Fruit fly (Drosophila melanogaster) whole organism, pupa: ENCODE data around the gene CG42661.

ENCODE experiments used
- CG14655 ChIP-seq: fragments of 200-800 bp; sonication (Bioruptor generic); optimal IDR thresholded peaks from 3 replicates; lab custom pipeline; 2017; ENCODE audit warnings: mild to moderate bottlenecking, missing biosample characterization, missing genetic modification reagents, missing genetic modification characterization
- CG15710 ChIP-seq: fragments of 200-800 bp; sonication (Bioruptor generic); optimal IDR thresholded peaks from 2 replicates; lab custom pipeline; 2018; ENCODE audit warnings: missing biosample characterization, mild to moderate bottlenecking, missing genetic modification characterization, moderate library complexity
- CG32121 ChIP-seq: fragments of 200-800 bp; sonication (Bioruptor generic); IDR thresholded peaks from 2 replicates; pipeline ENCODE4 v1.3.6; 2022; ENCODE audit warnings: missing biosample characterization, missing genetic modification characterization
- CG34367 ChIP-seq: fragments of 200-800 bp; sonication (Bioruptor generic); optimal IDR thresholded peaks from 2 replicates; lab custom pipeline; 2018; ENCODE audit warnings: missing biosample characterization, mild to moderate bottlenecking, missing genetic modification characterization
- CG8159 ChIP-seq: fragments of 200-800 bp; sonication (Bioruptor generic); optimal IDR thresholded peaks from 3 replicates; lab custom pipeline; 2018; ENCODE audit warnings: missing biosample characterization, mild to moderate bottlenecking, missing genetic modification characterization, moderate library complexity
- CG8301 ChIP-seq: fragments of 200-800 bp; sonication (Bioruptor generic); optimal IDR thresholded peaks from 2 replicates; lab custom pipeline; 2018; ENCODE audit warnings: missing biosample characterization, mild to moderate bottlenecking, missing genetic modification characterization
- CG9948 ChIP-seq: fragments of 200-800 bp; sonication (Bioruptor generic); optimal IDR thresholded peaks from 2 replicates; lab custom pipeline; 2018; ENCODE audit warnings: missing biosample characterization, mild to moderate bottlenecking, missing genetic modification characterization, moderate library complexity
- EcR ChIP-seq: fragments of 200-800 bp; sonication (Bioruptor generic); optimal IDR thresholded peaks from 3 replicates; lab custom pipeline; 2019; ENCODE audit warnings: missing biosample characterization, missing genetic modification characterization, mild to moderate bottlenecking, moderate library complexity, missing genetic modification reagents
- Pif1A ChIP-seq: fragments of 200-800 bp; sonication (Bioruptor generic); optimal IDR thresholded peaks from 3 replicates; lab custom pipeline; 2016; ENCODE audit warnings: missing biosample characterization, missing genetic modification characterization
- Pif1B ChIP-seq: fragments of 200-800 bp; sonication (Bioruptor generic); optimal IDR thresholded peaks from 3 replicates; lab custom pipeline; 2016; ENCODE audit warnings: missing biosample characterization, missing genetic modification characterization

DNA sequence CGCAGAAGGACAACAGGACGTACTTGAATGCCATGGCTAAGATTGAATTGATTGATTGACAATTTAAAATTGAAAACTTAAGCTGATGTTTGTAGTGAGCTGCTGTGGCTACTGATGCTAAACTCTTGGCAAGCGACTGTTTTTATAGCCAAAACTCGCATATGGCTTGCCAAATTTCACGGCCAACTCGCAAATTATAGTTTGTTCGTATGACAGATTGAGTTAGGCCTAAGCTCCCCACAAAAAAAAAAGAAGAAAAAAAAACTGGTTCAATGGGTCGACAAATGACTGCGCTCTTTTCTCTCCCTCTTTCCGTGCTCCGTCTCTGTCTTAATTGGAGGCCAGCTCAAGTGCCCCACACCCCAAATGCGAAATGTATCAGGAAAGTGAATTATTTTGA lies 4.9 kb downstream of the CG42661 start, which contains the start of gene CG8543:
- TF ChIP-seq CG8159 (tag; lab: Kevin White, UChicago) = no peak
- TF ChIP-seq CG9948 (tag; lab: Kevin White, UChicago) = no peak
- no peak for TF ChIP-seq Pif1A (GFP tag; lab: Kevin White, UChicago)
- TF ChIP-seq CG34367 (tag; lab: Kevin White, UChicago) = no peak
- TF ChIP-seq CG32121 (GFP tag; lab: Robert Waterston, UW) = no peak
- TF ChIP-seq CG15710 = no peak
- no peak for TF ChIP-seq CG8301 (tag; lab: Kevin White, UChicago)
- TF ChIP-seq EcR (GFP tag; lab: Kevin White, UChicago) = no peak
- TF ChIP-seq Pif1B (GFP tag; lab: Kevin White, UChicago) = no peak
- TF ChIP-seq CG14655 (GFP tag; lab: Kevin White, UChicago) = no peak
